Fruit fly (Drosophila melanogaster) whole organism, embryonic: ENCODE measurements around the gene CG31638.
A peak's percentile ranks its signal among the peaks of the same experiment; 100 is the strongest.

Source experiments
- Adf1 ChIP-seq: fragments of 200-800 bp; sonication (Bioruptor generic); IDR thresholded peaks from 2 replicates; pipeline ENCODE4 v1.3.6; 2022; ENCODE audit warnings: missing biosample characterization, missing genetic modification characterization
- BEAF-32 ChIP-seq: fragments of 200-800 bp; sonication (Bioruptor generic); optimal IDR thresholded peaks from 3 replicates; lab custom pipeline; 2017; ENCODE audit warnings: missing biosample characterization, missing genetic modification characterization, mild to moderate bottlenecking, moderate library complexity, missing genetic modification reagents
- CG11560 ChIP-seq: fragments of 200-800 bp; sonication (Bioruptor generic); IDR thresholded peaks from 3 replicates; pipeline ENCODE4 v1.3.6; 2022; ENCODE audit warnings: missing biosample characterization, missing genetic modification characterization
- CG12391 ChIP-seq: fragments of 200-800 bp; sonication (Bioruptor generic); optimal IDR thresholded peaks from 3 replicates; lab custom pipeline; 2018; ENCODE audit warnings: missing biosample characterization, mild to moderate bottlenecking, missing genetic modification characterization, moderate library complexity
- CG12659 ChIP-seq: fragments of 200-800 bp; sonication (Bioruptor generic); optimal IDR thresholded peaks from 3 replicates; lab custom pipeline; 2017; ENCODE audit warnings: mild to moderate bottlenecking, missing biosample characterization, missing genetic modification reagents, missing genetic modification characterization
- CG12942 ChIP-seq: fragments of 200-800 bp; sonication (Bioruptor generic); optimal IDR thresholded peaks from 3 replicates; lab custom pipeline; 2016; ENCODE audit warnings: missing biosample characterization, missing genetic modification characterization
- CG13894 ChIP-seq: fragments of 200-800 bp; sonication (Bioruptor generic); optimal IDR thresholded peaks from 3 replicates; lab custom pipeline; 2018; ENCODE audit warnings: missing biosample characterization, mild to moderate bottlenecking, missing genetic modification characterization, moderate library complexity
- CG17186 ChIP-seq: fragments of 200-800 bp; sonication (Bioruptor generic); optimal IDR thresholded peaks from 3 replicates; lab custom pipeline; 2017; ENCODE audit warnings: missing biosample characterization, missing genetic modification reagents, missing genetic modification characterization
- CG17568 ChIP-seq: fragments of 200-800 bp; sonication (Bioruptor generic); optimal IDR thresholded peaks from 2 replicates; lab custom pipeline; 2018; ENCODE audit warnings: missing biosample characterization, mild to moderate bottlenecking, missing genetic modification characterization, moderate library complexity
- CG30431 ChIP-seq: fragments of 200-800 bp; sonication (Bioruptor generic); optimal IDR thresholded peaks from 2 replicates; lab custom pipeline; 2017; ENCODE audit warnings: missing biosample characterization, missing genetic modification characterization
- CG32532 ChIP-seq: fragments of 200-800 bp; sonication (Bioruptor generic); IDR thresholded peaks from 2 replicates; pipeline ENCODE4 v1.3.6; 2022; ENCODE audit warnings: missing biosample characterization, missing genetic modification characterization
- CG33557 ChIP-seq: fragments of 200-800 bp; sonication (Bioruptor generic); optimal IDR thresholded peaks from 2 replicates; lab custom pipeline; 2019; ENCODE audit warnings: missing biosample characterization, mild to moderate bottlenecking, missing genetic modification characterization, moderate library complexity
- CG34422 ChIP-seq: fragments of 200-800 bp; sonication (Bioruptor generic); IDR thresholded peaks from 3 replicates; pipeline ENCODE4 v1.3.6; 2022; ENCODE audit warnings: missing biosample characterization, missing genetic modification characterization
- CG4707 ChIP-seq: fragments of 200-800 bp; sonication (Bioruptor generic); optimal IDR thresholded peaks from 2 replicates; lab custom pipeline; 2018; ENCODE audit warnings: missing biosample characterization, mild to moderate bottlenecking, missing genetic modification characterization, moderate library complexity
- CG5953 ChIP-seq: fragments of 200-800 bp; sonication (Bioruptor generic); IDR thresholded peaks from 2 replicates; pipeline ENCODE4 v1.3.6; 2022; ENCODE audit warnings: missing biosample characterization, missing genetic modification characterization
- CG6689 ChIP-seq: fragments of 200-800 bp; sonication (Bioruptor generic); IDR thresholded peaks from 2 replicates; pipeline ENCODE4 v1.3.6; 2022; ENCODE audit warnings: missing biosample characterization, missing genetic modification characterization
- CG6765 ChIP-seq: fragments of 200-800 bp; sonication (Bioruptor generic); optimal IDR thresholded peaks from 3 replicates; lab custom pipeline; 2017; ENCODE audit warnings: missing biosample characterization, mild to moderate bottlenecking, missing genetic modification characterization
- CG8281 ChIP-seq: fragments of 200-800 bp; sonication (Bioruptor generic); optimal IDR thresholded peaks from 2 replicates; lab custom pipeline; 2018; ENCODE audit warnings: missing biosample characterization, mild to moderate bottlenecking, missing genetic modification characterization, moderate library complexity
- CG9797 ChIP-seq: fragments of 200-800 bp; sonication (Bioruptor generic); optimal IDR thresholded peaks from 3 replicates; lab custom pipeline; 2018; ENCODE audit warnings: missing biosample characterization, mild to moderate bottlenecking, missing genetic modification characterization
- CG9876 ChIP-seq: fragments of 200-800 bp; sonication (Bioruptor generic); optimal IDR thresholded peaks from 2 replicates; lab custom pipeline; 2016; ENCODE audit warnings: missing biosample characterization, missing genetic modification characterization
- CG9932 ChIP-seq: fragments of 200-800 bp; sonication (Bioruptor generic); IDR thresholded peaks from 2 replicates; pipeline ENCODE4 v1.3.6; 2022; ENCODE audit warnings: missing biosample characterization, missing genetic modification characterization
- Drgx ChIP-seq: fragments of 200-800 bp; sonication (Bioruptor generic); IDR thresholded peaks from 2 replicates; pipeline ENCODE4 v1.3.6; 2022; ENCODE audit warnings: missing biosample characterization, missing genetic modification characterization
- HLH54F ChIP-seq: fragments of 200-800 bp; sonication (Bioruptor generic); optimal IDR thresholded peaks from 3 replicates; lab custom pipeline; 2016; ENCODE audit warnings: missing biosample characterization, missing genetic modification characterization
- HLHmδ ChIP-seq: fragments of 200-800 bp; sonication (Bioruptor generic); optimal IDR thresholded peaks from 2 replicates; lab custom pipeline; 2018; ENCODE audit warnings: missing biosample characterization, mild to moderate bottlenecking, missing genetic modification characterization, moderate library complexity
- Hey ChIP-seq: fragments of 200-800 bp; sonication (Bioruptor generic); optimal IDR thresholded peaks from 3 replicates; lab custom pipeline; 2018; ENCODE audit warnings: missing biosample characterization, mild to moderate bottlenecking, missing genetic modification characterization
- Hmr ChIP-seq: fragments of 200-800 bp; sonication (Bioruptor generic); optimal IDR thresholded peaks from 3 replicates; lab custom pipeline; 2017; ENCODE audit warnings: mild to moderate bottlenecking, missing biosample characterization, missing genetic modification reagents, missing genetic modification characterization
- Opbp ChIP-seq: fragments of 200-800 bp; sonication (Bioruptor generic); IDR thresholded peaks from 3 replicates; pipeline ENCODE4 v1.3.6; 2022; ENCODE audit warnings: missing biosample characterization, missing genetic modification characterization; ENCODE audit not compliant: partially characterized antibody
- Sry-δ ChIP-seq: fragments of 200-800 bp; sonication (Bioruptor generic); optimal IDR thresholded peaks from 2 replicates; lab custom pipeline; 2016; ENCODE audit warnings: missing biosample characterization, missing genetic modification characterization
- Taf1 ChIP-seq: fragments of 200-800 bp; sonication (Bioruptor generic); IDR thresholded peaks from 2 replicates; pipeline ENCODE4 v1.3.6; 2022; ENCODE audit warnings: missing biosample characterization, missing genetic modification characterization
- chif ChIP-seq, 2 experiments: fragments of 200-800 bp; sonication (Bioruptor generic); optimal IDR thresholded peaks; 3 replicates each; lab custom pipeline; 2016; ENCODE audit warnings: missing biosample characterization in 2 of 2, missing genetic modification characterization in 2 of 2
- da ChIP-seq: fragments of 200-800 bp; sonication (Bioruptor generic); optimal IDR thresholded peaks from 2 replicates; lab custom pipeline; 2016; ENCODE audit warnings: missing biosample characterization, missing genetic modification characterization
- dan ChIP-seq: fragments of 200-800 bp; sonication (Bioruptor generic); IDR thresholded peaks from 2 replicates; pipeline ENCODE4 v1.3.6; 2022; ENCODE audit warnings: missing biosample characterization, missing genetic modification characterization
- dati ChIP-seq: fragments of 200-800 bp; sonication (Bioruptor generic); IDR thresholded peaks from 2 replicates; pipeline ENCODE4 v1.3.6; 2022; ENCODE audit warnings: missing biosample characterization, missing genetic modification characterization
- eve ChIP-seq, 2 experiments: fragments of >200 bp; optimal IDR thresholded peaks; 2 replicates each; lab custom pipeline; 2017; ENCODE audit warnings: missing biosample characterization in 2 of 2, missing genetic modification characterization in 2 of 2
- ftz-f1 ChIP-seq: fragments of 200-800 bp; sonication (Bioruptor generic); optimal IDR thresholded peaks from 2 replicates; lab custom pipeline; 2016; ENCODE audit warnings: missing biosample characterization, missing genetic modification characterization
- fu2 ChIP-seq: fragments of 200-800 bp; sonication (Bioruptor generic); optimal IDR thresholded peaks from 2 replicates; lab custom pipeline; 2016; ENCODE audit warnings: missing biosample characterization, missing genetic modification characterization
- hth ChIP-seq: fragments of >200 bp; optimal IDR thresholded peaks from 2 replicates; lab custom pipeline; 2017; ENCODE audit warnings: inconsistent platforms
- jing ChIP-seq: fragments of 200-800 bp; sonication (Bioruptor generic); optimal IDR thresholded peaks from 2 replicates; lab custom pipeline; 2018; ENCODE audit warnings: missing biosample characterization, mild to moderate bottlenecking, missing genetic modification characterization
- kay ChIP-seq: fragments of 200-800 bp; sonication (Bioruptor generic); optimal IDR thresholded peaks from 2 replicates; lab custom pipeline; 2016; ENCODE audit warnings: missing biosample characterization, missing genetic modification characterization
- knrl ChIP-seq: fragments of 200-800 bp; sonication (Bioruptor generic); IDR thresholded peaks from 3 replicates; pipeline ENCODE4 v1.3.6; 2022; ENCODE audit warnings: missing biosample characterization, missing genetic modification characterization; ENCODE audit not compliant: partially characterized antibody
- schlank ChIP-seq: fragments of 200-800 bp; sonication (Bioruptor generic); optimal IDR thresholded peaks from 2 replicates; lab custom pipeline; 2018; ENCODE audit warnings: missing biosample characterization, mild to moderate bottlenecking, missing genetic modification characterization
- seq ChIP-seq: fragments of 200-800 bp; sonication (Bioruptor generic); IDR thresholded peaks from 2 replicates; pipeline ENCODE4 v1.3.6; 2022; ENCODE audit warnings: missing biosample characterization, missing genetic modification characterization
- sna ChIP-seq: fragments of 200-800 bp; sonication (Bioruptor generic); IDR thresholded peaks from 2 replicates; pipeline ENCODE4 v1.3.6; 2022; ENCODE audit warnings: missing biosample characterization, missing genetic modification characterization; ENCODE audit not compliant: partially characterized antibody
- trem ChIP-seq: fragments of 200-800 bp; optimal IDR thresholded peaks from 3 replicates; lab custom pipeline; 2019; ENCODE audit warnings: missing biosample characterization, mild to moderate bottlenecking, missing genetic modification characterization, moderate library complexity
- trh ChIP-seq: fragments of 200-800 bp; sonication (Bioruptor generic); optimal IDR thresholded peaks from 2 replicates; lab custom pipeline; 2016; ENCODE audit warnings: missing biosample characterization, missing genetic modification characterization
- tup ChIP-seq: fragments of 200-800 bp; sonication (Bioruptor generic); optimal IDR thresholded peaks from 2 replicates; lab custom pipeline; 2016; ENCODE audit warnings: missing biosample characterization, mild to moderate bottlenecking, missing genetic modification characterization, moderate library complexity
- unc-4 ChIP-seq: fragments of 200-800 bp; sonication (Bioruptor generic); IDR thresholded peaks from 2 replicates; pipeline ENCODE4 v1.3.6; 2022; ENCODE audit warnings: missing biosample characterization, missing genetic modification characterization; ENCODE audit not compliant: partially characterized antibody
- zen ChIP-seq: fragments of 200-800 bp; sonication (Bioruptor generic); optimal IDR thresholded peaks from 3 replicates; lab custom pipeline; 2018; ENCODE audit warnings: missing biosample characterization, mild to moderate bottlenecking, missing genetic modification characterization, moderate library complexity
- zfh1 ChIP-seq: fragments of 200-800 bp; sonication (Bioruptor generic); IDR thresholded peaks from 3 replicates; pipeline ENCODE4 v1.3.6; 2022; ENCODE audit warnings: missing biosample characterization, missing genetic modification characterization
- zfh2 ChIP-seq: fragments of 200-800 bp; sonication (Bioruptor generic); optimal IDR thresholded peaks from 2 replicates; lab custom pipeline; 2016; ENCODE audit warnings: missing biosample characterization, missing genetic modification characterization

Gene CG31638

dm6 chr2L:6479226-6479906 lies 11.5 kb upstream of the CG31638 start (continued):
- TF ChIP-seq CG9876 (GFP tag; lab: Kevin White, UChicago) = no peak
- no peak for TF ChIP-seq Sry-δ (GFP tag; lab: Kevin White, UChicago)
- peak; percentile 24 for TF ChIP-seq schlank
- no peak for TF ChIP-seq CG5953 (GFP tag; lab: Robert Waterston, UW)
- TF ChIP-seq CG9932 (GFP tag; lab: Robert Waterston, UW) = peak; percentile 50; the same call in 1 of the 2 replicates
- TF ChIP-seq eve (GFP tag; optimal IDR thresholded peaks at IDR 0.05; lab: Kevin White, UChicago) = no peak
- TF ChIP-seq trh = no peak
- no peak for TF ChIP-seq CG9797 (GFP tag; lab: Kevin White, UChicago)
- TF ChIP-seq kay (GFP tag; lab: Kevin White, UChicago) = no peak
- peak; percentile 62; the same call in 1 of the 2 replicates for TF ChIP-seq CG32532
- no peak for TF ChIP-seq knrl (GFP tag; lab: Robert Waterston, UW)
- TF ChIP-seq CG12942 (GFP tag; lab: Kevin White, UChicago) = no peak
- no peak for TF ChIP-seq BEAF-32 (GFP tag; lab: Kevin White, UChicago)
- TF ChIP-seq CG33557 = peak; percentile 33
- peak; percentile 61 for TF ChIP-seq Hmr
- no peak for TF ChIP-seq zfh1 (GFP tag; lab: Robert Waterston, UW)
- peak; percentile 24 for TF ChIP-seq fu2
- no peak for TF ChIP-seq Taf1 (GFP tag; lab: Robert Waterston, UW)
- peak; percentile 38 for TF ChIP-seq CG12659 (GFP tag; lab: Kevin White, UChicago)
- TF ChIP-seq CG13894 (tag; lab: Kevin White, UChicago) = peak; percentile 17
- TF ChIP-seq hth (lab: Kevin White, UChicago) = no peak
- TF ChIP-seq chif (GFP tag; optimal IDR thresholded peaks at IDR 0.05; lab: Kevin White, UChicago) = no peak
- TF ChIP-seq trem (tag; lab: Kevin White, UChicago) = no peak
- no peak for TF ChIP-seq tup (GFP tag; lab: Kevin White, UChicago)
- no peak for TF ChIP-seq Drgx
- peak; percentile 25 for TF ChIP-seq ftz-f1 (GFP tag; lab: Kevin White, UChicago)
- TF ChIP-seq HLH54F (GFP tag; lab: Kevin White, UChicago) = no peak
- no peak for TF ChIP-seq jing (GFP tag; lab: Kevin White, UChicago)
- peak; percentile 41 for TF ChIP-seq Hey (tag; lab: Kevin White, UChicago)
- no peak for TF ChIP-seq dan (GFP tag; lab: Robert Waterston, UW)
- no peak for TF ChIP-seq CG17186 (GFP tag; lab: Kevin White, UChicago)
- TF ChIP-seq Opbp (GFP tag; lab: Robert Waterston, UW) = no peak
- peak; percentile 69 for TF ChIP-seq Adf1 (GFP tag; lab: Robert Waterston, UW)
- peak; percentile 49 for TF ChIP-seq CG4707
- TF ChIP-seq CG8281 (tag; lab: Kevin White, UChicago) = no peak
- peak; percentile 14; the same call in 1 of the 3 replicates for TF ChIP-seq CG34422 (GFP tag; lab: Robert Waterston, UW)
- TF ChIP-seq CG6689 (GFP tag; lab: Robert Waterston, UW) = peak; percentile 50; the same call in 1 of the 2 replicates
- peak; percentile 34 for TF ChIP-seq HLHmδ (GFP tag; lab: Kevin White, UChicago)
- no peak for TF ChIP-seq CG12391 (tag; lab: Kevin White, UChicago)
- TF ChIP-seq unc-4 (GFP tag; lab: Robert Waterston, UW) = no peak
- TF ChIP-seq sna (GFP tag; lab: Robert Waterston, UW) = no peak
- TF ChIP-seq zen (tag; lab: Kevin White, UChicago) = no peak
- no peak for TF ChIP-seq CG30431 (GFP tag; lab: Kevin White, UChicago)
- peak; percentile 61 for TF ChIP-seq CG6765 (GFP tag; lab: Kevin White, UChicago)
- no peak for TF ChIP-seq da (GFP tag; lab: Kevin White, UChicago)
- TF ChIP-seq CG17568 (GFP tag; lab: Kevin White, UChicago) = peak; percentile 75
- TF ChIP-seq zfh2 (GFP tag; lab: Kevin White, UChicago) = no peak
- no peak; the same call in 1 of the 2 replicates for TF ChIP-seq seq (GFP tag; lab: Robert Waterston, UW)
- no peak for TF ChIP-seq CG11560 (tag; lab: Robert Waterston, UW)
- no peak for TF ChIP-seq dati
